Fruit fly (Drosophila melanogaster) whole organism, embryonic: Measurements from ENCODE around the gene CG5815.

Experiments used
- CG10147 ChIP-seq: fragments of 200-800 bp; sonication (Bioruptor generic); optimal IDR thresholded peaks from 2 replicates; lab custom pipeline; 2019; ENCODE audit warnings: missing biosample characterization, mild to moderate bottlenecking, missing genetic modification characterization, moderate library complexity
- CG10959 ChIP-seq: fragments of 200-800 bp; sonication (Bioruptor generic); IDR thresholded peaks from 2 replicates; pipeline ENCODE4 v1.3.6; 2022; ENCODE audit warnings: missing biosample characterization, missing genetic modification characterization
- CG11696 ChIP-seq: fragments of 200-800 bp; sonication (Bioruptor generic); IDR thresholded peaks from 2 replicates; pipeline ENCODE4 v1.3.6; 2022; ENCODE audit warnings: missing biosample characterization, missing genetic modification characterization
- CG12391 ChIP-seq: fragments of 200-800 bp; sonication (Bioruptor generic); optimal IDR thresholded peaks from 3 replicates; lab custom pipeline; 2018; ENCODE audit warnings: missing biosample characterization, mild to moderate bottlenecking, missing genetic modification characterization, moderate library complexity
- CG12769 ChIP-seq: fragments of 200-800 bp; sonication (Bioruptor generic); optimal IDR thresholded peaks from 2 replicates; lab custom pipeline; 2019; ENCODE audit warnings: missing biosample characterization, mild to moderate bottlenecking, missing genetic modification characterization, moderate library complexity
- CG13424 ChIP-seq: fragments of 200-800 bp; sonication (Bioruptor generic); optimal IDR thresholded peaks from 2 replicates; lab custom pipeline; 2019; ENCODE audit warnings: missing biosample characterization, mild to moderate bottlenecking, missing genetic modification characterization, moderate library complexity
- CG15479 ChIP-seq: fragments of 200-800 bp; sonication (Bioruptor generic); optimal IDR thresholded peaks from 3 replicates; lab custom pipeline; 2019; ENCODE audit warnings: missing biosample characterization, mild to moderate bottlenecking, missing genetic modification characterization, moderate library complexity
- CG2116 ChIP-seq: fragments of 200-800 bp; sonication (Bioruptor generic); optimal IDR thresholded peaks from 3 replicates; lab custom pipeline; 2018; ENCODE audit warnings: missing biosample characterization, mild to moderate bottlenecking, missing genetic modification characterization
- CG30403 ChIP-seq: fragments of 200-800 bp; sonication (Bioruptor generic); optimal IDR thresholded peaks from 3 replicates; lab custom pipeline; 2016; ENCODE audit warnings: missing biosample characterization, missing genetic modification characterization
- CG31441 ChIP-seq: fragments of 200-800 bp; sonication (Bioruptor generic); IDR thresholded peaks from 2 replicates; pipeline ENCODE4 v1.3.6; 2022; ENCODE audit warnings: missing biosample characterization, missing genetic modification characterization
- CG3281 ChIP-seq: fragments of 200-800 bp; sonication (Bioruptor generic); optimal IDR thresholded peaks from 3 replicates; lab custom pipeline; 2017; ENCODE audit warnings: missing biosample characterization, mild to moderate bottlenecking, missing genetic modification characterization
- CG4328 ChIP-seq: fragments of 200-800 bp; sonication (Bioruptor generic); optimal IDR thresholded peaks from 3 replicates; lab custom pipeline; 2017; ENCODE audit warnings: missing biosample characterization, missing genetic modification reagents, missing genetic modification characterization
- CG4854 ChIP-seq: fragments of 200-800 bp; sonication (Bioruptor generic); optimal IDR thresholded peaks from 2 replicates; lab custom pipeline; 2016; ENCODE audit warnings: missing biosample characterization, missing genetic modification characterization, inconsistent platforms
- CG9437 ChIP-seq: fragments of 200-800 bp; sonication (Bioruptor generic); optimal IDR thresholded peaks from 2 replicates; lab custom pipeline; 2018; ENCODE audit warnings: missing biosample characterization, mild to moderate bottlenecking, missing genetic modification characterization
- CG9876 ChIP-seq: fragments of 200-800 bp; sonication (Bioruptor generic); optimal IDR thresholded peaks from 2 replicates; lab custom pipeline; 2016; ENCODE audit warnings: missing biosample characterization, missing genetic modification characterization
- Deaf1 ChIP-seq: fragments of 200-800 bp; optimal IDR thresholded peaks from 3 replicates; lab custom pipeline; 2019; ENCODE audit warnings: missing biosample characterization, mild to moderate bottlenecking, missing genetic modification characterization, moderate library complexity
- Dek ChIP-seq: fragments of 200-800 bp; sonication (Bioruptor generic); optimal IDR thresholded peaks from 3 replicates; lab custom pipeline; 2019; ENCODE audit warnings: missing biosample characterization, mild to moderate bottlenecking, missing genetic modification characterization, moderate library complexity
- Dll ChIP-seq: fragments of 200-800 bp; sonication (Bioruptor generic); IDR thresholded peaks from 4 replicates; pipeline ENCODE4 v1.3.6; 2022; ENCODE audit warnings: missing biosample characterization, missing genetic modification characterization; ENCODE audit not compliant: partially characterized antibody
- Dp ChIP-seq: fragments of 200-800 bp; sonication (Bioruptor generic); optimal IDR thresholded peaks from 2 replicates; lab custom pipeline; 2018; ENCODE audit warnings: missing biosample characterization, mild to moderate bottlenecking, missing genetic modification characterization, moderate library complexity
- Elba2 ChIP-seq: fragments of 200-800 bp; sonication (Bioruptor generic); optimal IDR thresholded peaks from 3 replicates; lab custom pipeline; 2016; ENCODE audit warnings: missing biosample characterization, missing genetic modification characterization
- Fer3 ChIP-seq: fragments of 200-800 bp; sonication (Bioruptor generic); optimal IDR thresholded peaks from 2 replicates; lab custom pipeline; 2018; ENCODE audit warnings: missing biosample characterization, mild to moderate bottlenecking, missing genetic modification characterization, moderate library complexity
- Hand ChIP-seq: fragments of 200-800 bp; sonication (Bioruptor generic); optimal IDR thresholded peaks from 2 replicates; lab custom pipeline; 2017; ENCODE audit warnings: mild to moderate bottlenecking, missing biosample characterization, missing genetic modification reagents, missing genetic modification characterization
- Hmr ChIP-seq: fragments of 200-800 bp; sonication (Bioruptor generic); optimal IDR thresholded peaks from 3 replicates; lab custom pipeline; 2017; ENCODE audit warnings: mild to moderate bottlenecking, missing biosample characterization, missing genetic modification reagents, missing genetic modification characterization
- MTF-1 ChIP-seq: fragments of 200-800 bp; sonication (Bioruptor generic); optimal IDR thresholded peaks from 2 replicates; lab custom pipeline; 2018; ENCODE audit warnings: missing biosample characterization, mild to moderate bottlenecking, missing genetic modification characterization, borderline replicate concordance
- NC2α ChIP-seq: fragments of 200-800 bp; sonication (Bioruptor generic); optimal IDR thresholded peaks from 2 replicates; lab custom pipeline; 2016; ENCODE audit warnings: missing biosample characterization, missing genetic modification characterization
- Nf-YC ChIP-seq: fragments of 200-800 bp; optimal IDR thresholded peaks from 3 replicates; lab custom pipeline; 2019; ENCODE audit warnings: missing biosample characterization, mild to moderate bottlenecking, missing genetic modification characterization, moderate library complexity
- Opbp ChIP-seq: fragments of 200-800 bp; sonication (Bioruptor generic); IDR thresholded peaks from 3 replicates; pipeline ENCODE4 v1.3.6; 2022; ENCODE audit warnings: missing biosample characterization, missing genetic modification characterization; ENCODE audit not compliant: partially characterized antibody
- Rfx ChIP-seq: fragments of 200-800 bp; sonication (Bioruptor generic); IDR thresholded peaks from 2 replicates; pipeline ENCODE4 v1.3.6; 2022; ENCODE audit warnings: missing biosample characterization, missing genetic modification characterization
- Ssrp ChIP-seq: fragments of 200-800 bp; sonication (Bioruptor generic); optimal IDR thresholded peaks from 2 replicates; lab custom pipeline; 2018; ENCODE audit warnings: missing biosample characterization, mild to moderate bottlenecking, missing genetic modification characterization, moderate library complexity
- al ChIP-seq: fragments of 200-800 bp; sonication (Bioruptor generic); IDR thresholded peaks from 2 replicates; pipeline ENCODE4 v1.3.6; 2022; ENCODE audit warnings: missing biosample characterization, missing genetic modification characterization
- dm ChIP-seq: fragments of 200-800 bp; sonication (Bioruptor generic); optimal IDR thresholded peaks from 3 replicates; lab custom pipeline; 2016; ENCODE audit warnings: missing biosample characterization, missing genetic modification characterization
- gem ChIP-seq: fragments of 200-800 bp; sonication (Bioruptor generic); optimal IDR thresholded peaks from 2 replicates; lab custom pipeline; 2019; ENCODE audit warnings: missing biosample characterization, mild to moderate bottlenecking, missing genetic modification characterization, moderate library complexity
- gsb-n ChIP-seq: fragments of 200-800 bp; sonication (Bioruptor generic); optimal IDR thresholded peaks from 3 replicates; lab custom pipeline; 2018; ENCODE audit warnings: missing biosample characterization, mild to moderate bottlenecking, missing genetic modification characterization
- ind ChIP-seq: fragments of 200-800 bp; sonication (Bioruptor generic); optimal IDR thresholded peaks from 3 replicates; lab custom pipeline; 2016; ENCODE audit warnings: missing biosample characterization, missing genetic modification characterization
- kay ChIP-seq: fragments of 200-800 bp; sonication (Bioruptor generic); optimal IDR thresholded peaks from 2 replicates; lab custom pipeline; 2016; ENCODE audit warnings: missing biosample characterization, missing genetic modification characterization
- klu ChIP-seq: fragments of 200-800 bp; sonication (Bioruptor generic); IDR thresholded peaks from 2 replicates; pipeline ENCODE4 v1.3.6; 2022; ENCODE audit warnings: missing biosample characterization, missing genetic modification characterization
- lmd ChIP-seq: fragments of 200-800 bp; sonication (Bioruptor generic); IDR thresholded peaks from 2 replicates; pipeline ENCODE4 v1.3.6; 2022; ENCODE audit warnings: missing biosample characterization, missing genetic modification characterization
- mirr ChIP-seq: fragments of 200-800 bp; sonication (Bioruptor generic); optimal IDR thresholded peaks from 3 replicates; lab custom pipeline; 2018; ENCODE audit warnings: missing biosample characterization, mild to moderate bottlenecking, missing genetic modification characterization
- nau ChIP-seq: fragments of 200-800 bp; sonication (Bioruptor generic); optimal IDR thresholded peaks from 3 replicates; lab custom pipeline; 2017; ENCODE audit warnings: missing biosample characterization, mild to moderate bottlenecking, missing genetic modification characterization, missing genetic modification reagents
- otp ChIP-seq: fragments of 200-800 bp; sonication (Bioruptor generic); IDR thresholded peaks from 3 replicates; pipeline ENCODE4, ENCODE4 v1.3.6; 2022; ENCODE audit warnings: missing biosample characterization, missing genetic modification characterization
- ranshi ChIP-seq: fragments of 200-800 bp; sonication (Bioruptor generic); IDR thresholded peaks from 2 replicates; pipeline ENCODE4 v1.3.6; 2022; ENCODE audit warnings: missing biosample characterization, missing genetic modification characterization
- row ChIP-seq: fragments of 200-800 bp; sonication (Bioruptor generic); IDR thresholded peaks from 3 replicates; pipeline ENCODE4 v1.3.6; 2022; ENCODE audit warnings: missing biosample characterization, missing genetic modification characterization
- scrt ChIP-seq: fragments of 200-800 bp; sonication (Bioruptor generic); optimal IDR thresholded peaks from 2 replicates; lab custom pipeline; 2018; ENCODE audit warnings: missing biosample characterization, mild to moderate bottlenecking, missing genetic modification characterization, moderate library complexity
- sug ChIP-seq: fragments of 200-800 bp; optimal IDR thresholded peaks from 2 replicates; lab custom pipeline; 2019; ENCODE audit warnings: missing biosample characterization, mild to moderate bottlenecking, missing genetic modification characterization, moderate library complexity
- trem ChIP-seq: fragments of 200-800 bp; optimal IDR thresholded peaks from 3 replicates; lab custom pipeline; 2019; ENCODE audit warnings: missing biosample characterization, mild to moderate bottlenecking, missing genetic modification characterization, moderate library complexity
- ttk ChIP-seq: fragments of 200-800 bp; sonication (Bioruptor generic); IDR thresholded peaks from 2 replicates; pipeline ENCODE4 v2.1.2; 2022; ENCODE audit warnings: missing biosample characterization, missing genetic modification characterization
- unpg ChIP-seq: fragments of 200-800 bp; sonication (Bioruptor generic); optimal IDR thresholded peaks from 3 replicates; lab custom pipeline; 2018; ENCODE audit warnings: missing biosample characterization, mild to moderate bottlenecking, missing genetic modification characterization, moderate library complexity
- wor ChIP-seq: fragments of 200-800 bp; sonication (Bioruptor generic); IDR thresholded peaks from 2 replicates; pipeline ENCODE4 v1.3.6; 2022; ENCODE audit warnings: missing biosample characterization, missing genetic modification characterization

The CG5815 gene

dm6 chr3R:27153062-27153878, 40.9 kb downstream of the CG5815 start (continued):
- TF ChIP-seq Dp (GFP tag; lab: Kevin White, UChicago) = no peak
- TF ChIP-seq ind = peak; percentile 48
- TF ChIP-seq lmd (GFP tag; lab: Robert Waterston, UW) = peak; percentile 33; the same call in 1 of the 2 replicates
- peak; percentile 40 for TF ChIP-seq Nf-YC (tag; lab: Kevin White, UChicago)
- TF ChIP-seq kay (GFP tag; lab: Kevin White, UChicago) = peak; percentile 18
- no peak for TF ChIP-seq CG4328 (GFP tag; lab: Kevin White, UChicago)
- peak; percentile 79 for TF ChIP-seq Hmr
- TF ChIP-seq gsb-n = peak; percentile 35
- TF ChIP-seq CG31441 = peak; percentile 70
- peak; percentile 57; the same call in 1 of the 3 replicates for TF ChIP-seq otp (GFP tag; lab: Robert Waterston, UW)
- TF ChIP-seq CG30403 (GFP tag; lab: Kevin White, UChicago) = peak; percentile 47
- no peak for TF ChIP-seq Opbp (GFP tag; lab: Robert Waterston, UW)
- peak; percentile 53 for TF ChIP-seq CG12391 (tag; lab: Kevin White, UChicago)
- TF ChIP-seq klu (GFP tag; lab: Robert Waterston, UW) = 0 out of 2 replicates have a peak, but pooled peaks have one; percentile 9
- peak; percentile 38 for TF ChIP-seq Rfx (GFP tag; lab: Robert Waterston, UW)
- peak; percentile 64 for TF ChIP-seq CG9437
- peak; percentile 43 for TF ChIP-seq al (GFP tag; lab: Robert Waterston, UW)
- TF ChIP-seq CG10147 (GFP tag; lab: Kevin White, UChicago) = peak; percentile 78
- peak; percentile 85 for TF ChIP-seq CG3281 (GFP tag; lab: Kevin White, UChicago)
- no peak for TF ChIP-seq MTF-1 (GFP tag; lab: Kevin White, UChicago)
- peak; percentile 52 for TF ChIP-seq scrt (GFP tag; lab: Kevin White, UChicago)
- TF ChIP-seq CG15479 (GFP tag; lab: Kevin White, UChicago) = no peak
- TF ChIP-seq Dek (tag; lab: Kevin White, UChicago) = peak; percentile 49
- peak; percentile 83 for TF ChIP-seq CG11696 (GFP tag; lab: Robert Waterston, UW)
- TF ChIP-seq Hand = peak; percentile 34
- TF ChIP-seq Fer3 (tag; lab: Kevin White, UChicago) = peak; percentile 16
- TF ChIP-seq wor (GFP tag; lab: Robert Waterston, UW) = no peak
- 0 out of 2 replicates have a peak, but pooled peaks have one; percentile 12 for TF ChIP-seq ttk (GFP tag; lab: Robert Waterston, UW)
- TF ChIP-seq CG10959 (GFP tag; lab: Robert Waterston, UW) = no peak
- TF ChIP-seq sug (tag; lab: Kevin White, UChicago) = peak; percentile 43
- no peak for TF ChIP-seq nau (GFP tag; lab: Kevin White, UChicago)
- peak; percentile 25; the same call in 1 of the 2 replicates for TF ChIP-seq ranshi
- peak; percentile 50 for TF ChIP-seq unpg
- no peak for TF ChIP-seq NC2α (GFP tag; lab: Kevin White, UChicago)
- TF ChIP-seq Ssrp = peak; percentile 32
- TF ChIP-seq row (GFP tag; lab: Robert Waterston, UW) = peak; percentile 66; the same call in 2 of the 3 replicates
- peak; percentile 72 for TF ChIP-seq gem
- no peak for TF ChIP-seq CG9876 (GFP tag; lab: Kevin White, UChicago)
- peak; percentile 38 for TF ChIP-seq CG13424 (tag; lab: Kevin White, UChicago)
- no peak for TF ChIP-seq dm (GFP tag; lab: Kevin White, UChicago)
- TF ChIP-seq CG12769 (tag; lab: Kevin White, UChicago) = peak; percentile 72
- no peak for TF ChIP-seq Elba2 (GFP tag; lab: Kevin White, UChicago)
- peak; percentile 38 for TF ChIP-seq Deaf1
- peak; percentile 22 for TF ChIP-seq trem
- no peak for TF ChIP-seq CG4854 (GFP tag; lab: Kevin White, UChicago)
- peak; percentile 10 for TF ChIP-seq CG2116 (GFP tag; lab: Kevin White, UChicago)
- TF ChIP-seq Dll (GFP tag; lab: Robert Waterston, UW) = no peak
- TF ChIP-seq mirr = no peak
